Worm (Caenorhabditis elegans): ENCODE data around the gene Y66D12A.16.

The Y66D12A.16 gene

DNA sequence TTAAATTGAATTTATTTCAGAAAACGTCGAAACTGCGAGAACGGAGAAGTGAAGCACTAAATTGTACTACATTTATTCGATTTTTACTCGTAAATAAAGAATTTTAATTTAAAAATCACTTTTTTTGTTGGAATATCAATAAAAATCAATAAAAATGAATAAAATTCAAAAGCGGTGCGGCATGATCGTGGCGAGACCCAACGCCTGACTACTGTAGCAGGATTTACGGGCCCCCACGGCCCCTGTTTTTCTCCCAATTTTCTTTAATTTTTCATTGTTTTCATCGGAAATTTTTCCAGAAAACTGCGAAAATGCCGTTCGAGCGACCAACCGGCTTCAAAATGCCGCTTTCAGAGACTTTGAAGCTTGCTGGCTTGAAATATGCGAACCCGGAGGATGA, 14.5 kb upstream of the Y66D12A.16 start, which contains the start of gene Y66D12A.19:
Gene Y66D12A.19, plus strand, starts transcription at position 266 of the 400 bp plus-strand sequence.
- TF ChIP-seq ets-7 (tag; optimal IDR thresholded peaks at IDR 0.05) = no peak
- TF ChIP-seq pes-1 (GFP tag; IDR thresholded peaks at IDR 0.05) = 0 out of 2 replicates have a peak, but pooled peaks have one; percentile 34
- TF ChIP-seq tra-4 (tag; optimal IDR thresholded peaks at IDR 0.05) = no peak

DNA sequence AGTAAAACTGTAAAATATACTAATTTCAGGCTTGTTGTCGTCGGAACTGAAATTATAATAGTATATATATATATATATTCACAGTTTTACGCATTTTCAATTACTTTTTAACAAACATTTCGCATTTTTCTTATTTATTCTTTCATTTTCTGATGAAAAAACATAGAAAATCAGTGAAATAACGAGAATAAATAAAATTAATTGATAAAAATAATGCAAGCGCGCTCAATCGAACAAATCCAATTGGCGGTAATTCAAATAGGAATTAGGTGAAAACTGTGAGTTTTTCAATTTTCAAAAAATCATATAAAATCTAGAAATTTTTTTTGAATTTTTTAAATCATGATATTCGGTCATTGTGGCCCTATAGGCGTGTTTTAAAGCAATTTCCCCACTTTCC, 13.2 kb upstream of the Y66D12A.16 start:
- TF ChIP-seq ets-7 (tag; optimal IDR thresholded peaks at IDR 0.05) = no peak
- TF ChIP-seq hnd-1 (tag; optimal IDR thresholded peaks at IDR 0.05) = no peak
- no peak for TF ChIP-seq ama-1 (optimal IDR thresholded peaks at IDR 0.05)
- no peak for TF ChIP-seq aly-1 (tag; optimal IDR thresholded peaks at IDR 0.05)
- no peak for TF ChIP-seq tbx-37 (GFP tag; conservative IDR thresholded peaks at IDR 0.05)
- no peak for TF ChIP-seq hmg-4 (GFP tag; optimal IDR thresholded peaks at IDR 0.05)
- TF ChIP-seq flt-1 (GFP tag; IDR thresholded peaks at IDR 0.05) = no peak
- no peak for TF ChIP-seq sea-1 (GFP tag; conservative IDR thresholded peaks at IDR 0.05)
- TF ChIP-seq hmbx-1 (tag; optimal IDR thresholded peaks at IDR 0.05) = no peak
- TF ChIP-seq B0310.2 (tag; optimal IDR thresholded peaks at IDR 0.05) = no peak
- no peak for TF ChIP-seq ceh-36 (tag; optimal IDR thresholded peaks at IDR 0.05)
- no peak for TF ChIP-seq pes-1 (GFP tag; IDR thresholded peaks at IDR 0.05)
- TF ChIP-seq tra-4 (tag; optimal IDR thresholded peaks at IDR 0.05) = no peak
- TF ChIP-seq scrt-1 (GFP tag; IDR thresholded peaks at IDR 0.05) = no peak
- TF ChIP-seq F13C5.2 (tag; optimal IDR thresholded peaks at IDR 0.05) = no peak
- no peak for TF ChIP-seq tbx-11 (GFP tag; IDR thresholded peaks at IDR 0.05)
- TF ChIP-seq ceh-13 (GFP tag; optimal IDR thresholded peaks at IDR 0.05) = no peak

DNA sequence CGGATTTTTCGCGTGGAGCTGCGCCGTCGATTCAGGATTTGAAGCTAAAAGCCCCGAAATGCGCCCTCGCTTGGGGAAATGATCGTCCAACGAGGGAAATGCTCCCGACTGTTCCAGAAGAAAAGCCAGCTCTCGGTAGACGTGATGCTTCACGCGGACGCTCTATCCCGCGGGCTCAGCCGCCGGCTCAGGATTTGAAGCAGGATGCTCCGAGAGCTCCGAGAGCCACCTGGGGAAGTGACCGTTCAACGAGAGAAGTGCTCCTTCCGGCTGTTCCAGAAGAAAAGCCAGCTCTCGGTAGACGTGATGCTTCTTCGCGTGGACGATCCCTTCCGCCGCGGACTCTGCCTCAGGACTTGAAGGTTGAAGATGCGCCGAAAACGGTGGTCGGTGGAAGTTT, 12.5 kb upstream of the Y66D12A.16 start:
- no peak for TF ChIP-seq ets-7 (tag; optimal IDR thresholded peaks at IDR 0.05)
- no peak for TF ChIP-seq pes-1 (GFP tag; IDR thresholded peaks at IDR 0.05)
- no peak for TF ChIP-seq tbx-37 (GFP tag; conservative IDR thresholded peaks at IDR 0.05)
- TF ChIP-seq scrt-1 (GFP tag; IDR thresholded peaks at IDR 0.05) = no peak
- TF ChIP-seq aly-1 (tag; optimal IDR thresholded peaks at IDR 0.05) = no peak
- no peak for TF ChIP-seq F13C5.2 (tag; optimal IDR thresholded peaks at IDR 0.05)
- no peak for TF ChIP-seq sea-1 (GFP tag; conservative IDR thresholded peaks at IDR 0.05)

DNA sequence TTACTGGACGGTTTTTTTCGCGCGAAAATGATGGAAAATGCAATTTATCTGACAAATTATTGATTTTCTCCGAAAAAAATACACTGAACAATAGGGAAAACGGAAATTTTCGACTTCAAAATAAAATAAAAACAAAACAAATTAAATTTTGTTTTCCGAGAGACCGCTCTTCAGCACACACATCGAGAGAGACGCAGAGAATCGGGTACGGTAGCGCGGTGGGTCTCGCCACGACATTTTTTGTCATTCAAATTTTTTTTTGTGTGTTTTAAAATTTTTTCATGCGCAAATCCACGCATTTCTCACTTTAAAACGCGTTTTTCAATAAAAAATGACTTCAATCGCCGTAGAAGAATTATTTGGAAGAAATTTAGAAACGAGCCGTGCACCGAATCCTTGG, 719 bp downstream of the Y66D12A.16 start:
- TF ChIP-seq tra-4 (tag; optimal IDR thresholded peaks at IDR 0.05) = no peak
- no peak for TF ChIP-seq B0310.2 (tag; optimal IDR thresholded peaks at IDR 0.05)
- no peak for TF ChIP-seq sea-1 (GFP tag; conservative IDR thresholded peaks at IDR 0.05)
- TF ChIP-seq hnd-1 (tag; optimal IDR thresholded peaks at IDR 0.05) = no peak
- no peak for TF ChIP-seq ets-7 (tag; optimal IDR thresholded peaks at IDR 0.05)
- no peak for TF ChIP-seq hmg-4 (GFP tag; optimal IDR thresholded peaks at IDR 0.05)

DNA sequence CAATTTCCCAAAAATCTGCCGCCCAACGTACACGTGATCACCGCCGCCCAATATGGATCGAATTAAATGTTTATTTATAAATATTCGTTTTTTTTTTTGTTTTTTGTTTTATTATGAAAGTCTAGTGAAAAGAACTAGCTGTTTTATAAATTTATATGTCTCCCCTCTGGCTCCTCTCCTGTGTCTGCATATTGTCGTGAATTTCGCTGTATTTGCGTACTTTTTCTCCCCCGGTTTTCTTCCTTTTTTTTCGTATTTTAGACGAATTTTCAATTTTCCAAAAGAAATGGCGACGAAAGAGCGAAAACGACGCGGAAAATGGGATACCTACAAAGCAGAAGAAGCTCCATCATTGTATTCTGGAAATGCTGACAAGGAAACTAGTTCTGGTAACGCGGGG, 3.0 kb downstream of the Y66D12A.16 start, which contains the start of gene xpb-1:
Gene xpb-1, plus strand, starts transcription at position 262 of the 400 bp plus-strand sequence.
- TF ChIP-seq F13C5.2 (tag; optimal IDR thresholded peaks at IDR 0.05) = no peak
- no peak for TF ChIP-seq ets-7 (tag; optimal IDR thresholded peaks at IDR 0.05)
- TF ChIP-seq pes-1 (GFP tag; IDR thresholded peaks at IDR 0.05) = no peak
- TF ChIP-seq scrt-1 (GFP tag; IDR thresholded peaks at IDR 0.05) = no peak
- no peak for TF ChIP-seq hmbx-1 (tag; optimal IDR thresholded peaks at IDR 0.05)
- TF ChIP-seq aly-1 (tag; optimal IDR thresholded peaks at IDR 0.05) = no peak
- TF ChIP-seq ama-1 (optimal IDR thresholded peaks at IDR 0.05) = no peak
- TF ChIP-seq ceh-13 (GFP tag; optimal IDR thresholded peaks at IDR 0.05) = no peak
- no peak for TF ChIP-seq flt-1 (GFP tag; IDR thresholded peaks at IDR 0.05)
- TF ChIP-seq hmg-4 (GFP tag; optimal IDR thresholded peaks at IDR 0.05) = no peak
- TF ChIP-seq tra-4 (tag; optimal IDR thresholded peaks at IDR 0.05) = no peak

DNA sequence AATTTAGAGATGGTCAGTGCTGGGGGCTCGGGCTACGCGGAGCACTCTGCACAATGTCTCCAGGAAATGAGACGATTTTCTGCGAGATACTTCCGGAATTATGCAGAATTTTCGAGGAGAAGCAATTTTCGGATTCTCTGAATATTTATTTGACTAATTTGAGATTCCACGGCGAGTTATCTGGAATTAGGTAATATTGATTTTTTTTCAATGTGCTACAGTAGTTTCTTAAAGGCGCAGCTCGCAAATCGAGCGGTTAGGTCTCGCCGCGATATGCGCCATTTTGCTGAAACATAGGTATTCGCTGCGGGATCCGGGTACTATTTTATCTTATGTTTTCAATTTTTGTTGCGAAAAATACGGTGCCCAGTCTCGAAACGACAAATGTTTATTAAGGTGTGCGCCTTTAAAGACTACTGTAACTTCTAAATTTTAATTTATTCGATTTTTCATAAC, 11.3 kb downstream of the Y66D12A.16 start, which contains the start of gene nrps-1:
Gene nrps-1, plus strand, starts transcription at position 51 of the 456 bp plus-strand sequence.
- TF ChIP-seq tra-4 (tag; optimal IDR thresholded peaks at IDR 0.05) (no peak), ets-7 (tag; optimal IDR thresholded peaks at IDR 0.05) (no peak), scrt-1 (GFP tag; IDR thresholded peaks at IDR 0.05) (no peak), pes-1 (GFP tag; IDR thresholded peaks at IDR 0.05) (no peak), hnd-1 (tag; optimal IDR thresholded peaks at IDR 0.05) (no peak), tbx-11 (GFP tag; IDR thresholded peaks at IDR 0.05) (no peak), flt-1 (GFP tag; IDR thresholded peaks at IDR 0.05) (no peak), hmg-4 (GFP tag; optimal IDR thresholded peaks at IDR 0.05) (no peak), B0310.2 (tag; optimal IDR thresholded peaks at IDR 0.05) (no peak)

DNA sequence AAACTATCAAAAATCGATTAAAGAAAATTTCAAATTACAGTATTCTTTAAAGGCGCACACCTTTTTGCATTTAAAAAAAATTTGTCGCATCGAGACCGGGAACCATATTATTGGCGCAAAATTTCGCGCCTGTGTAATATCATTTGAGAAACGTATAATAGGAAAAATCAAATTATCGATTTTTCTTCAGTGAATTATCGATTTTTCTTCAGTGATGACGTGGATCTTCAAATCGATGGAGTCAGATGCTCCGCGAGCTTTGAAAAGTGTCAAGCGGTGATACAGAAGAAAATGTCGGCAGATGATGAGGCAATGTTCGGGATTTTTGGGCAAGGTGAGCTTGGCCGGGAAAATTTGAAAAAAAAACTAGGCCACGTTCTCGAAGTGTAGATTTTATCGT, 12.1 kb downstream of the Y66D12A.16 start:
- no peak for TF ChIP-seq ceh-13 (GFP tag; optimal IDR thresholded peaks at IDR 0.05)

DNA sequence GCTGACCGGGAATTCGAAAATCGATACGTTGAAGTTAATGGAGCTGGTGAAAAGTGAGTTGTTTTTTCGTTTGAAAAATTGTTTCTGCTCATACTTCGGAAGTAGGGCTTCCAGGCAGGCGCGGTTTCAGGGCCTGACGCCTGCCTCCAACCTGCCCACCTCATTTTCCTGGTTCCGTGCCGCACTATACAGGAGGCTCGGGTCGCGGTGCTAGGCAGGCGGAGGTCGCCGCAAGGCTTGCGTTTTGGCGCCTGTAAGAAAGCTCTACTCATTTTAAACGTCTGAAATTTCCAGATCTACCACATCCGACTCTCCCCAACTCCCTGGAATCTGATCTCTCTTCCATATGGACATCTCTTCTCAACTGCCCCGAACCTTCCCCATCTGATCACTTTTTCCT, 21.6 kb downstream of the Y66D12A.16 start:
- TF ChIP-seq scrt-1 (GFP tag; IDR thresholded peaks at IDR 0.05) = no peak
- no peak for TF ChIP-seq tbx-37 (GFP tag; conservative IDR thresholded peaks at IDR 0.05)
- TF ChIP-seq aly-1 (tag; optimal IDR thresholded peaks at IDR 0.05) = no peak
- TF ChIP-seq F13C5.2 (tag; optimal IDR thresholded peaks at IDR 0.05) = no peak
- TF ChIP-seq ceh-13 (GFP tag; optimal IDR thresholded peaks at IDR 0.05) = no peak
- no peak for TF ChIP-seq sea-1 (GFP tag; conservative IDR thresholded peaks at IDR 0.05)
- TF ChIP-seq hmbx-1 (tag; optimal IDR thresholded peaks at IDR 0.05) = no peak
- no peak for TF ChIP-seq flt-1 (GFP tag; IDR thresholded peaks at IDR 0.05)
- no peak for TF ChIP-seq tbx-11 (GFP tag; IDR thresholded peaks at IDR 0.05)

DNA sequence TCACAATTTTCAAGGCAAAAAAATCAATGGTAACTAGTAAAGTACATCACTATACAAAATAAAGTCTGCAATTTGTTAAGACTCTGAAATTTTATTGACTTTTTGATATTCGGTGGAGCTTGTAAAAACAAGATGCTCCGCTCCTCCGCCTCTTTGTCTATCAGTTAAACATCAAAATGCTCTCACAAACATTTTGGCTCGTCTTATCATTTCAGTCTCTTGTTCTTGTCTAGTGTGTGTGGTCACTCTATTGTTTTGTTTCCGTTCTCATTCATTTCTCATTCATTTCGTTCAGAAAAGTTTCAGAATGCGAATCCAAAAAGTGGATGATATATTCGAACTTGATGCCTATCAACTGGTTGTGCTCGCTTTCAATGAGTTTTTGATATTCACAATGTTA, 24.7 kb downstream of the Y66D12A.16 start, which contains the start of gene Y66D12A.13:
Gene Y66D12A.13, plus strand, starts transcription at position 301 of the 400 bp plus-strand sequence.
- TF ChIP-seq hnd-1 (tag; optimal IDR thresholded peaks at IDR 0.05) (no peak), F13C5.2 (tag; optimal IDR thresholded peaks at IDR 0.05) (no peak), scrt-1 (GFP tag; IDR thresholded peaks at IDR 0.05) (no peak), pes-1 (GFP tag; IDR thresholded peaks at IDR 0.05) (no peak), aly-1 (tag; optimal IDR thresholded peaks at IDR 0.05) (no peak), ceh-36 (tag; optimal IDR thresholded peaks at IDR 0.05) (no peak), ets-7 (tag; optimal IDR thresholded peaks at IDR 0.05) (no peak), sea-1 (GFP tag; conservative IDR thresholded peaks at IDR 0.05) (no peak), flt-1 (GFP tag; IDR thresholded peaks at IDR 0.05) (no peak), ama-1 (optimal IDR thresholded peaks at IDR 0.05) (no peak), tbx-11 (GFP tag; IDR thresholded peaks at IDR 0.05) (no peak), ceh-13 (GFP tag; optimal IDR thresholded peaks at IDR 0.05) (no peak), tra-4 (tag; optimal IDR thresholded peaks at IDR 0.05) (no peak), hmg-4 (GFP tag; optimal IDR thresholded peaks at IDR 0.05) (no peak), B0310.2 (tag; optimal IDR thresholded peaks at IDR 0.05) (no peak), tbx-37 (GFP tag; conservative IDR thresholded peaks at IDR 0.05) (no peak)
